Fruit fly (Drosophila melanogaster): Measurements from ENCODE around the gene PyK.

DNA sequence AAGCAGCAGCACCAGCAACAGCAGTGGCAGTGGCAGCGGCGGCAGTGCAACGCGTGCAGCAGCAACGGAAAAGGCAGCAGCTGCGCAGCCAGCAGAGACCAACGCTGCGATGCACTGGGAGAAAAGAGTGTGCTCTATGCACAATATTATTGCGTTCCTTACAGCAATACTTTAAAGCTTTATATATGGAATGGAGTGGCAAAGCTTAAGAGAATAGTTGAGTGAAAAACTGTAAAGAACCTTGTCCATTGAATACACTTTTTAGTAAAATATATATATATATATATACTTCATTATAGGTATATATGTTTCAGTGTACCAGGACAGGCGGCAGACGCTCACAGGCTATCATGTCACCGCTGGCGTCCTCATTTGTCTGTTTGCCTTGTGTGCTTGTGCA lies 42.6 kb upstream of the PyK start:
- TF ChIP-seq Blimp-1 (GFP tag; optimal IDR thresholded peaks at IDR 0.05) (no peak), ss (GFP tag; optimal IDR thresholded peaks at IDR 0.05) (peak in 1 of 2 experiments; percentile 74), Hr39 (GFP tag; optimal IDR thresholded peaks at IDR 0.05) (peak; percentile 6), CG7368 (GFP tag; optimal IDR thresholded peaks at IDR 0.05) (peak; percentile 37), Sox102F (GFP tag; optimal IDR thresholded peaks at IDR 0.05) (no peak), CG16779 (tag; optimal IDR thresholded peaks at IDR 0.05) (peak; percentile 52)
